Worm (Caenorhabditis elegans) whole organism, L1 larva: ENCODE results near the gene F38B7.17.

Source experiments
- C04F5.9 ChIP-seq: sonication (generic microtip); optimal IDR thresholded peaks from 2 replicates; lab custom pipeline; 2016; ENCODE audit warnings: missing genetic modification characterization, missing compliant biosample characterization
- C34B4.2 ChIP-seq: sonication (generic microtip); optimal IDR thresholded peaks from 2 replicates; lab custom pipeline; 2017; ENCODE audit warnings: mild to moderate bottlenecking, missing genetic modification characterization, missing compliant biosample characterization
- F16B12.6 ChIP-seq: fragments of 150-350 bp; optimal IDR thresholded peaks from 2 replicates; lab custom pipeline; 2014; ENCODE audit warnings: missing biosample characterization, missing genetic modification characterization
- aha-1 ChIP-seq: fragments of 150-350 bp; optimal IDR thresholded peaks from 2 replicates; lab custom pipeline; 2014; ENCODE audit warnings: missing biosample characterization, missing genetic modification characterization
- alr-1 ChIP-seq: fragments of 200-800 bp; sonication (Bioruptor generic); optimal IDR thresholded peaks from 2 replicates; lab custom pipeline; 2018; ENCODE audit warnings: borderline replicate concordance, mild to moderate bottlenecking, missing genetic modification characterization, missing compliant biosample characterization
- aly-2 ChIP-seq: fragments of 150-350 bp; optimal IDR thresholded peaks from 2 replicates; lab custom pipeline; 2014; ENCODE audit warnings: missing biosample characterization, missing genetic modification characterization
- blmp-1 ChIP-seq: fragments of 150-350 bp; optimal IDR thresholded peaks from 2 replicates; lab custom pipeline; 2014; ENCODE audit warnings: missing biosample characterization, missing genetic modification characterization
- ceh-8 ChIP-seq: fragments of 200-800 bp; sonication (Bioruptor generic); optimal IDR thresholded peaks from 2 replicates; lab custom pipeline; 2018; ENCODE audit warnings: mild to moderate bottlenecking, missing genetic modification characterization, moderate library complexity, missing compliant biosample characterization
- ceh-82 ChIP-seq, 3 experiments: fragments of 150-350 bp in 1 of 3; sonication (generic microtip) in 2 of 3; optimal IDR thresholded peaks; 2 replicates each; lab custom pipeline; 2014 to 2017; ENCODE audit warnings: missing biosample characterization in 3 of 3, missing genetic modification characterization in 3 of 3
- ceh-88 ChIP-seq: fragments of 200-800 bp; sonication (Bioruptor generic); IDR thresholded peaks from 2 replicates; pipeline ENCODE4 v1.3.6; 2022; ENCODE audit warnings: missing genetic modification characterization, missing compliant biosample characterization
- dsc-1 ChIP-seq: sonication (generic microtip); optimal IDR thresholded peaks from 2 replicates; lab custom pipeline; 2016; ENCODE audit warnings: mild to moderate bottlenecking, missing genetic modification characterization, missing compliant biosample characterization
- efl-1 ChIP-seq, 4 experiments: fragments of 150-350 bp; optimal IDR thresholded peaks in 3 of 4; peaks in 1 of 4; 1 replicate in 1 of 4; 2 replicates in 3 of 4; lab custom pipeline; 2014; ENCODE audit warnings: missing biosample characterization in 2 of 4, missing genetic modification characterization in 2 of 4, missing genetic modification reagents in 2 of 4
- egl-27 ChIP-seq, 2 experiments: fragments of 150-350 bp in 1 of 2; sonication (generic microtip); optimal IDR thresholded peaks; 3 replicates each; lab custom pipeline; 2017 to 2018; ENCODE audit warnings: missing biosample characterization in 2 of 2, missing genetic modification characterization in 2 of 2, missing genetic modification reagents in 2 of 2
- elt-2 ChIP-seq: sonication (generic microtip); optimal IDR thresholded peaks from 2 replicates; lab custom pipeline; 2016; ENCODE audit warnings: missing genetic modification characterization, mild to moderate bottlenecking, inconsistent platforms, missing compliant biosample characterization, missing genetic modification reagents
- elt-3 ChIP-seq, 6 experiments: fragments of 150-350 bp in 1 of 6; sonication (generic microtip); optimal IDR thresholded peaks; 2 replicates each; lab custom pipeline; 2017 to 2018; ENCODE audit warnings: missing biosample characterization in 6 of 6, missing genetic modification characterization in 6 of 6, inconsistent platforms in 1 of 6
- ets-5 ChIP-seq: fragments of 200-800 bp; sonication (Bioruptor generic); IDR thresholded peaks from 2 replicates; pipeline ENCODE4 v1.3.6; 2022; ENCODE audit warnings: missing genetic modification characterization, missing compliant biosample characterization
- fkh-4 ChIP-seq: sonication (generic microtip); optimal IDR thresholded peaks from 2 replicates; lab custom pipeline; 2016; ENCODE audit warnings: missing compliant biosample characterization, missing genetic modification characterization, borderline replicate concordance
- fkh-8 ChIP-seq: sonication (generic microtip); optimal IDR thresholded peaks from 2 replicates; lab custom pipeline; 2016; ENCODE audit warnings: mild to moderate bottlenecking, missing genetic modification characterization, missing compliant biosample characterization
- hlh-17 ChIP-seq: fragments of 200-800 bp; sonication (Bioruptor generic); optimal IDR thresholded peaks from 2 replicates; lab custom pipeline; 2018; ENCODE audit warnings: missing genetic modification characterization, mild to moderate bottlenecking, missing compliant biosample characterization, moderate library complexity, borderline replicate concordance
- hpl-2 ChIP-seq: fragments of 150-350 bp; optimal IDR thresholded peaks from 2 replicates; lab custom pipeline; 2014; ENCODE audit warnings: missing biosample characterization, missing genetic modification reagents, missing genetic modification characterization
- isw-1 ChIP-seq: fragments of 200-800 bp; sonication (Bioruptor generic); IDR thresholded peaks from 2 replicates; pipeline ENCODE4 v1.3.6; 2022; ENCODE audit warnings: missing genetic modification characterization, missing compliant biosample characterization
- lin-13 ChIP-seq: fragments of 150-350 bp; optimal IDR thresholded peaks from 2 replicates; lab custom pipeline; 2014; ENCODE audit warnings: missing biosample characterization, missing genetic modification reagents, missing genetic modification characterization
- lin-15B ChIP-seq: fragments of 150-350 bp; sonication (generic microtip); optimal IDR thresholded peaks from 3 replicates; lab custom pipeline; 2014; ENCODE audit warnings: missing biosample characterization, missing genetic modification characterization
- lir-3 ChIP-seq: sonication (generic microtip); optimal IDR thresholded peaks from 2 replicates; lab custom pipeline; 2016; ENCODE audit warnings: mild to moderate bottlenecking, missing genetic modification characterization, moderate library complexity, missing compliant biosample characterization; ENCODE audit not compliant: poor library complexity
- mab-9 ChIP-seq: fragments of 200-800 bp; sonication (Bioruptor generic); IDR thresholded peaks from 2 replicates; pipeline ENCODE4 v1.3.6; 2022; ENCODE audit warnings: missing genetic modification reagents, missing genetic modification characterization, missing compliant biosample characterization
- mdl-1 ChIP-seq, 2 experiments: fragments of 150-350 bp; optimal IDR thresholded peaks; 2 replicates each; lab custom pipeline; 2014 to 2017; ENCODE audit warnings: missing biosample characterization in 2 of 2, missing genetic modification characterization in 2 of 2, inconsistent platforms in 1 of 2
- mef-2 ChIP-seq: fragments of 150-350 bp; optimal IDR thresholded peaks from 2 replicates; lab custom pipeline; 2014; ENCODE audit warnings: missing biosample characterization, missing genetic modification characterization
- mep-1 ChIP-seq: fragments of 150-350 bp; optimal IDR thresholded peaks from 2 replicates; lab custom pipeline; 2014; ENCODE audit warnings: missing biosample characterization, missing genetic modification characterization
- nhr-11 ChIP-seq: fragments of 150-350 bp; optimal IDR thresholded peaks from 2 replicates; lab custom pipeline; 2014; ENCODE audit warnings: missing biosample characterization, missing genetic modification characterization
- nhr-12 ChIP-seq: sonication (generic microtip); optimal IDR thresholded peaks from 2 replicates; lab custom pipeline; 2017; ENCODE audit warnings: missing biosample characterization, missing genetic modification characterization
- nhr-19 ChIP-seq: fragments of 200-800 bp; sonication (Bioruptor generic); conservative IDR thresholded peaks from 2 replicates; pipeline ENCODE4 v1.3.6; 2022; ENCODE audit warnings: missing genetic modification characterization, missing compliant biosample characterization
- nhr-237 ChIP-seq: fragments of 150-350 bp; optimal IDR thresholded peaks from 2 replicates; lab custom pipeline; 2014; ENCODE audit warnings: missing biosample characterization, missing genetic modification characterization
- nhr-47 ChIP-seq: sonication (generic microtip); optimal IDR thresholded peaks from 2 replicates; lab custom pipeline; 2016; ENCODE audit warnings: mild to moderate bottlenecking, missing genetic modification characterization, moderate library complexity, missing compliant biosample characterization
- nhr-85 ChIP-seq: sonication (generic microtip); peaks from one replicate; lab custom pipeline; 2016; ENCODE audit warnings: missing genetic modification characterization, inconsistent platforms, missing compliant biosample characterization
- nhr-90 ChIP-seq: sonication (generic microtip); optimal IDR thresholded peaks from 2 replicates; lab custom pipeline; 2016; ENCODE audit warnings: mild to moderate bottlenecking, missing genetic modification characterization, missing compliant biosample characterization; ENCODE audit not compliant: poor library complexity
- rnt-1 ChIP-seq: sonication (generic microtip); optimal IDR thresholded peaks from 2 replicates; lab custom pipeline; 2016; ENCODE audit warnings: mild to moderate bottlenecking, missing genetic modification characterization, moderate library complexity, missing compliant biosample characterization
- skn-1 ChIP-seq: fragments of 150-350 bp; optimal IDR thresholded peaks from 2 replicates; lab custom pipeline; 2014; ENCODE audit warnings: missing biosample characterization, missing genetic modification characterization
- snpc-4 ChIP-seq: fragments of 150-350 bp; optimal IDR thresholded peaks from 2 replicates; lab custom pipeline; 2014; ENCODE audit warnings: missing biosample characterization, missing genetic modification characterization
- snu-23 ChIP-seq: sonication (generic microtip); optimal IDR thresholded peaks from 2 replicates; lab custom pipeline; 2016; ENCODE audit warnings: missing genetic modification characterization, missing compliant biosample characterization
- sox-4 ChIP-seq: sonication (generic microtip); optimal IDR thresholded peaks from 2 replicates; lab custom pipeline; 2016; ENCODE audit warnings: missing genetic modification characterization, missing compliant biosample characterization
- sptf-1 ChIP-seq: fragments of 150-350 bp; optimal IDR thresholded peaks from 2 replicates; lab custom pipeline; 2014; ENCODE audit warnings: missing biosample characterization, missing genetic modification characterization
- tbx-2 ChIP-seq: sonication (generic microtip); optimal IDR thresholded peaks from 2 replicates; lab custom pipeline; 2016; ENCODE audit warnings: missing genetic modification characterization, missing compliant biosample characterization
- tlp-1 ChIP-seq: fragments of 150-350 bp; optimal IDR thresholded peaks from 2 replicates; lab custom pipeline; 2014; ENCODE audit warnings: missing biosample characterization, missing genetic modification characterization
- unc-30 ChIP-seq: sonication (generic microtip); optimal IDR thresholded peaks from 2 replicates; lab custom pipeline; 2017; ENCODE audit warnings: missing biosample characterization, missing genetic modification characterization
- unc-62 ChIP-seq: fragments of 150-350 bp; optimal IDR thresholded peaks from 2 replicates; lab custom pipeline; 2014; ENCODE audit warnings: missing biosample characterization, missing genetic modification reagents, missing genetic modification characterization
- unc-86 ChIP-seq: sonication (generic microtip); optimal IDR thresholded peaks from 2 replicates; lab custom pipeline; 2016; ENCODE audit warnings: missing genetic modification characterization, missing compliant biosample characterization
- unc-98 ChIP-seq: fragments of 200-800 bp; sonication (Bioruptor generic); IDR thresholded peaks from 2 replicates; pipeline ENCODE4 v1.3.6; 2022; ENCODE audit warnings: missing genetic modification characterization, missing compliant biosample characterization
- zip-4 ChIP-seq: fragments of 200-800 bp; sonication (Bioruptor generic); optimal IDR thresholded peaks from 2 replicates; lab custom pipeline; 2018; ENCODE audit warnings: mild to moderate bottlenecking, missing genetic modification characterization, moderate library complexity, missing compliant biosample characterization
- ztf-11 ChIP-seq, 2 experiments: sonication (generic microtip); optimal IDR thresholded peaks; 2 replicates each; lab custom pipeline; 2016 to 2017; ENCODE audit warnings: missing genetic modification characterization in 2 of 2, missing biosample characterization in 1 of 2, missing compliant biosample characterization in 1 of 2
- ztf-4 ChIP-seq: fragments of 150-350 bp; optimal IDR thresholded peaks from 2 replicates; lab custom pipeline; 2014; ENCODE audit warnings: missing biosample characterization, missing genetic modification characterization

F38B7.17 gene

ce11 chrV:11525338-11525737 is 23.4 kb downstream of the F38B7.17 start:
- TF ChIP-seq blmp-1 (tag; lab: Kevin White, UChicago) (peak; percentile 93), ceh-88 (no peak), efl-1 (optimal IDR thresholded peaks at IDR 0.05; lab: Kevin White, UChicago) (no peak), efl-1 (GFP tag; optimal IDR thresholded peaks at IDR 0.05 in 1 of 2; lab: Kevin White, UChicago) (peak in 1 of 2 experiments; percentile 38), nhr-85 (tag; lab: Kevin White, UChicago) (peak; percentile 25)

- TF ChIP-seq snu-23 (GFP tag; lab: Kevin White, UChicago) (peak; percentile 92), C34B4.2 (tag; lab: Kevin White, UChicago) (peak; percentile 5), ets-5 (no peak), lin-15B (peak; percentile 79), C04F5.9 (tag; lab: Kevin White, UChicago) (peak; percentile 58), ceh-8 (GFP tag; lab: Kevin White, UChicago) (peak; percentile 92), egl-27 (tag; optimal IDR thresholded peaks at IDR 0.05; lab: Kevin White, UChicago) (peak in 1 of 2 experiments; percentile 43), mef-2 (tag; lab: Kevin White, UChicago) (peak; percentile 65), lin-13 (GFP tag; lab: Kevin White, UChicago) (peak; percentile 87), skn-1 (tag; lab: Kevin White, UChicago) (peak; percentile 92), ceh-82 (tag; optimal IDR thresholded peaks at IDR 0.05; lab: Kevin White, UChicago) (peak; percentile 80 to 93 (median 92)), elt-2 (tag; lab: Kevin White, UChicago) (peak; percentile 75), mdl-1 (tag; optimal IDR thresholded peaks at IDR 0.05; lab: Kevin White, UChicago) (peak in 1 of 2 experiments; percentile 78), nhr-85 (tag; lab: Kevin White, UChicago) (peak; percentile 97), ceh-88 (peak; percentile 20; the same call in 1 of the 2 replicates), F16B12.6 (tag; lab: Kevin White, UChicago) (peak; percentile 67), lir-3 (tag; lab: Kevin White, UChicago) (peak; percentile 68), aha-1 (peak; percentile 56), isw-1 (GFP tag; lab: Robert Waterston, UW) (peak; percentile 89), nhr-12 (tag; lab: Kevin White, UChicago) (no peak), fkh-4 (tag; lab: Kevin White, UChicago) (peak; percentile 28), ztf-4 (tag; lab: Kevin White, UChicago) (peak; percentile 49), elt-3 (tag; optimal IDR thresholded peaks at IDR 0.05; lab: Kevin White, UChicago) (peak in 2 of 6 experiments; percentile 79 to 80), nhr-90 (peak; percentile 93), sptf-1 (tag; lab: Kevin White, UChicago) (no peak), unc-86 (tag; lab: Kevin White, UChicago) (peak; percentile 89), mab-9 (GFP tag; lab: Robert Waterston, UW) (peak; percentile 67), dsc-1 (tag; lab: Kevin White, UChicago) (peak; percentile 94), hlh-17 (GFP tag; lab: Kevin White, UChicago) (no peak), sox-4 (tag; lab: Kevin White, UChicago) (peak; percentile 81), alr-1 (tag; lab: Kevin White, UChicago) (no peak), unc-62 (GFP tag; lab: Kevin White, UChicago) (no peak), snpc-4 (peak; percentile 83), mep-1 (peak; percentile 95), hpl-2 (no peak), nhr-11 (tag; lab: Kevin White, UChicago) (peak; percentile 81), zip-4 (GFP tag; lab: Kevin White, UChicago) (peak; percentile 80), tbx-2 (peak; percentile 92), fkh-8 (tag; lab: Kevin White, UChicago) (peak; percentile 79), unc-98 (GFP tag; lab: Robert Waterston, UW) (no peak), ztf-11 (tag; optimal IDR thresholded peaks at IDR 0.05; lab: Kevin White, UChicago) (peak in 1 of 2 experiments; percentile 79), nhr-47 (tag; lab: Kevin White, UChicago) (peak; percentile 95), rnt-1 (tag; lab: Kevin White, UChicago) (peak; percentile 95), nhr-19 (GFP tag; lab: Robert Waterston, UW) (peak; percentile 92), unc-30 (tag; lab: Kevin White, UChicago) (no peak), nhr-237 (tag; lab: Kevin White, UChicago) (peak; percentile 35), blmp-1 (tag; lab: Kevin White, UChicago) (peak; percentile 84), tlp-1 (no peak), aly-2 (tag; lab: Kevin White, UChicago) (peak; percentile 87)
Observed at ce11 chrV:11521448-11521847, 27.3 kb downstream of the F38B7.17 start, which contains the start of gene pafo-1. Gene pafo-1, plus strand, starts transcription at chrV:11521703.
